Worm (Caenorhabditis elegans) whole organism, L1 larva: ENCODE measurements around the gene C34D10.5.

Experiments
- F16B12.6 ChIP-seq: fragments of 150-350 bp; optimal IDR thresholded peaks from 2 replicates; lab custom pipeline; 2014; ENCODE audit warnings: missing biosample characterization, missing genetic modification characterization
- Y116A8C.19 ChIP-seq: sonication (generic microtip); optimal IDR thresholded peaks from 2 replicates; lab custom pipeline; 2016; ENCODE audit warnings: missing compliant biosample characterization, missing genetic modification characterization, borderline replicate concordance
- aha-1 ChIP-seq: fragments of 150-350 bp; optimal IDR thresholded peaks from 2 replicates; lab custom pipeline; 2014; ENCODE audit warnings: missing biosample characterization, missing genetic modification characterization
- alr-1 ChIP-seq: fragments of 200-800 bp; sonication (Bioruptor generic); optimal IDR thresholded peaks from 2 replicates; lab custom pipeline; 2018; ENCODE audit warnings: borderline replicate concordance, mild to moderate bottlenecking, missing genetic modification characterization, missing compliant biosample characterization
- aly-2 ChIP-seq: fragments of 150-350 bp; optimal IDR thresholded peaks from 2 replicates; lab custom pipeline; 2014; ENCODE audit warnings: missing biosample characterization, missing genetic modification characterization
- ceh-63 ChIP-seq: fragments of 200-800 bp; sonication (Bioruptor generic); optimal IDR thresholded peaks from 2 replicates; lab custom pipeline; 2018; ENCODE audit warnings: mild to moderate bottlenecking, missing genetic modification characterization, missing compliant biosample characterization
- ceh-82 ChIP-seq, 3 experiments: fragments of 150-350 bp in 1 of 3; sonication (generic microtip) in 2 of 3; optimal IDR thresholded peaks; 2 replicates each; lab custom pipeline; 2014 to 2017; ENCODE audit warnings: missing biosample characterization in 3 of 3, missing genetic modification characterization in 3 of 3
- ceh-88 ChIP-seq: fragments of 200-800 bp; sonication (Bioruptor generic); IDR thresholded peaks from 2 replicates; pipeline ENCODE4 v1.3.6; 2022; ENCODE audit warnings: missing genetic modification characterization, missing compliant biosample characterization
- ceh-90 ChIP-seq: sonication (generic microtip); optimal IDR thresholded peaks from 2 replicates; lab custom pipeline; 2016; ENCODE audit warnings: missing genetic modification characterization, missing compliant biosample characterization
- dpl-1 ChIP-seq, 3 experiments: fragments of 150-350 bp in 2 of 3; sonication (generic microtip) in 1 of 3; optimal IDR thresholded peaks; 2 replicates each; lab custom pipeline; 2014 to 2017; ENCODE audit warnings: missing biosample characterization in 3 of 3, missing genetic modification characterization in 3 of 3, missing genetic modification reagents in 3 of 3
- efl-1 ChIP-seq, 4 experiments: fragments of 150-350 bp; optimal IDR thresholded peaks in 3 of 4; peaks in 1 of 4; 1 replicate in 1 of 4; 2 replicates in 3 of 4; lab custom pipeline; 2014; ENCODE audit warnings: missing biosample characterization in 2 of 4, missing genetic modification characterization in 2 of 4, missing genetic modification reagents in 2 of 4
- egl-13 ChIP-seq: sonication (generic microtip); optimal IDR thresholded peaks from 2 replicates; lab custom pipeline; 2016; ENCODE audit warnings: missing genotype, missing genetic modification reagents, missing genetic modification characterization, missing compliant biosample characterization
- elt-2 ChIP-seq: sonication (generic microtip); optimal IDR thresholded peaks from 2 replicates; lab custom pipeline; 2016; ENCODE audit warnings: missing genetic modification characterization, mild to moderate bottlenecking, inconsistent platforms, missing compliant biosample characterization, missing genetic modification reagents
- elt-3 ChIP-seq, 6 experiments: fragments of 150-350 bp in 1 of 6; sonication (generic microtip); optimal IDR thresholded peaks; 2 replicates each; lab custom pipeline; 2017 to 2018; ENCODE audit warnings: missing biosample characterization in 6 of 6, missing genetic modification characterization in 6 of 6, inconsistent platforms in 1 of 6
- fkh-10 ChIP-seq: sonication (generic microtip); optimal IDR thresholded peaks from 2 replicates; lab custom pipeline; 2017; ENCODE audit warnings: missing biosample characterization, missing genetic modification reagents, missing genetic modification characterization
- fkh-4 ChIP-seq: sonication (generic microtip); optimal IDR thresholded peaks from 2 replicates; lab custom pipeline; 2016; ENCODE audit warnings: missing compliant biosample characterization, missing genetic modification characterization, borderline replicate concordance
- fkh-8 ChIP-seq: sonication (generic microtip); optimal IDR thresholded peaks from 2 replicates; lab custom pipeline; 2016; ENCODE audit warnings: mild to moderate bottlenecking, missing genetic modification characterization, missing compliant biosample characterization
- fos-1 ChIP-seq: fragments of 150-350 bp; optimal IDR thresholded peaks from 2 replicates; lab custom pipeline; 2014; ENCODE audit warnings: missing biosample characterization, missing genetic modification characterization
- hlh-17 ChIP-seq: fragments of 200-800 bp; sonication (Bioruptor generic); optimal IDR thresholded peaks from 2 replicates; lab custom pipeline; 2018; ENCODE audit warnings: missing genetic modification characterization, mild to moderate bottlenecking, missing compliant biosample characterization, moderate library complexity, borderline replicate concordance
- isw-1 ChIP-seq: fragments of 200-800 bp; sonication (Bioruptor generic); IDR thresholded peaks from 2 replicates; pipeline ENCODE4 v1.3.6; 2022; ENCODE audit warnings: missing genetic modification characterization, missing compliant biosample characterization
- jun-1 ChIP-seq: fragments of 150-350 bp; optimal IDR thresholded peaks from 2 replicates; lab custom pipeline; 2014; ENCODE audit warnings: missing biosample characterization, missing genetic modification reagents, missing genetic modification characterization
- lin-15B ChIP-seq: fragments of 150-350 bp; sonication (generic microtip); optimal IDR thresholded peaks from 3 replicates; lab custom pipeline; 2014; ENCODE audit warnings: missing biosample characterization, missing genetic modification characterization
- lin-39 ChIP-seq: fragments of 150-350 bp; optimal IDR thresholded peaks from 2 replicates; lab custom pipeline; 2014; ENCODE audit warnings: missing biosample characterization, missing genetic modification reagents, missing genetic modification characterization
- lsy-2 ChIP-seq, 2 experiments: fragments of 150-350 bp; optimal IDR thresholded peaks; 2 replicates each; lab custom pipeline; 2014; ENCODE audit warnings: missing biosample characterization in 2 of 2, missing genetic modification characterization in 2 of 2
- mef-2 ChIP-seq: fragments of 150-350 bp; optimal IDR thresholded peaks from 2 replicates; lab custom pipeline; 2014; ENCODE audit warnings: missing biosample characterization, missing genetic modification characterization
- mep-1 ChIP-seq: fragments of 150-350 bp; optimal IDR thresholded peaks from 2 replicates; lab custom pipeline; 2014; ENCODE audit warnings: missing biosample characterization, missing genetic modification characterization
- nhr-11 ChIP-seq: fragments of 150-350 bp; optimal IDR thresholded peaks from 2 replicates; lab custom pipeline; 2014; ENCODE audit warnings: missing biosample characterization, missing genetic modification characterization
- nhr-12 ChIP-seq: sonication (generic microtip); optimal IDR thresholded peaks from 2 replicates; lab custom pipeline; 2017; ENCODE audit warnings: missing biosample characterization, missing genetic modification characterization
- nhr-19 ChIP-seq: fragments of 200-800 bp; sonication (Bioruptor generic); conservative IDR thresholded peaks from 2 replicates; pipeline ENCODE4 v1.3.6; 2022; ENCODE audit warnings: missing genetic modification characterization, missing compliant biosample characterization
- nhr-237 ChIP-seq: fragments of 150-350 bp; optimal IDR thresholded peaks from 2 replicates; lab custom pipeline; 2014; ENCODE audit warnings: missing biosample characterization, missing genetic modification characterization
- nhr-47 ChIP-seq: sonication (generic microtip); optimal IDR thresholded peaks from 2 replicates; lab custom pipeline; 2016; ENCODE audit warnings: mild to moderate bottlenecking, missing genetic modification characterization, moderate library complexity, missing compliant biosample characterization
- nhr-71 ChIP-seq: sonication (generic microtip); optimal IDR thresholded peaks from 2 replicates; lab custom pipeline; 2016; ENCODE audit warnings: mild to moderate bottlenecking, missing genetic modification characterization, moderate library complexity, missing compliant biosample characterization
- nhr-76 ChIP-seq: sonication (generic microtip); optimal IDR thresholded peaks from 2 replicates; lab custom pipeline; 2017; ENCODE audit warnings: missing biosample characterization, missing genetic modification characterization
- nhr-77 ChIP-seq: fragments of 150-350 bp; optimal IDR thresholded peaks from 2 replicates; lab custom pipeline; 2014; ENCODE audit warnings: missing biosample characterization, missing genetic modification characterization
- nhr-85 ChIP-seq: sonication (generic microtip); peaks from one replicate; lab custom pipeline; 2016; ENCODE audit warnings: missing genetic modification characterization, inconsistent platforms, missing compliant biosample characterization
- nhr-90 ChIP-seq: sonication (generic microtip); optimal IDR thresholded peaks from 2 replicates; lab custom pipeline; 2016; ENCODE audit warnings: mild to moderate bottlenecking, missing genetic modification characterization, missing compliant biosample characterization; ENCODE audit not compliant: poor library complexity
- pax-3 ChIP-seq: fragments of 200-800 bp; sonication (Bioruptor generic); optimal IDR thresholded peaks from 2 replicates; lab custom pipeline; 2018; ENCODE audit warnings: mild to moderate bottlenecking, missing genetic modification characterization, moderate library complexity, missing compliant biosample characterization
- pqm-1 ChIP-seq: sonication (generic microtip); optimal IDR thresholded peaks from 3 replicates; lab custom pipeline; 2017; ENCODE audit warnings: missing biosample characterization, missing genetic modification characterization
- snu-23 ChIP-seq: sonication (generic microtip); optimal IDR thresholded peaks from 2 replicates; lab custom pipeline; 2016; ENCODE audit warnings: missing genetic modification characterization, missing compliant biosample characterization
- swsn-7 ChIP-seq: sonication (generic microtip); optimal IDR thresholded peaks from 2 replicates; lab custom pipeline; 2016; ENCODE audit warnings: missing genetic modification characterization, missing compliant biosample characterization
- tbx-2 ChIP-seq: sonication (generic microtip); optimal IDR thresholded peaks from 2 replicates; lab custom pipeline; 2016; ENCODE audit warnings: missing genetic modification characterization, missing compliant biosample characterization
- unc-130 ChIP-seq: fragments of 150-350 bp; optimal IDR thresholded peaks from 2 replicates; lab custom pipeline; 2017; ENCODE audit warnings: missing biosample characterization, missing genetic modification characterization, inconsistent platforms
- unc-86 ChIP-seq: sonication (generic microtip); optimal IDR thresholded peaks from 2 replicates; lab custom pipeline; 2016; ENCODE audit warnings: missing genetic modification characterization, missing compliant biosample characterization
- xbp-1 ChIP-seq: sonication (generic microtip); optimal IDR thresholded peaks from 2 replicates; lab custom pipeline; 2016; ENCODE audit warnings: missing genetic modification characterization, missing compliant biosample characterization
- zip-4 ChIP-seq: fragments of 200-800 bp; sonication (Bioruptor generic); optimal IDR thresholded peaks from 2 replicates; lab custom pipeline; 2018; ENCODE audit warnings: mild to moderate bottlenecking, missing genetic modification characterization, moderate library complexity, missing compliant biosample characterization
- ztf-11 ChIP-seq, 2 experiments: sonication (generic microtip); optimal IDR thresholded peaks; 2 replicates each; lab custom pipeline; 2016 to 2017; ENCODE audit warnings: missing genetic modification characterization in 2 of 2, missing biosample characterization in 1 of 2, missing compliant biosample characterization in 1 of 2

C34D10.5 gene

ce11 chrX:8021609-8022008, 3.8 kb downstream of the C34D10.5 start (continued):
- TF ChIP-seq ceh-82 (tag; optimal IDR thresholded peaks at IDR 0.05; lab: Kevin White, UChicago) (peak; percentile 40 to 51 (median 50)), hlh-17 (GFP tag; lab: Kevin White, UChicago) (no peak), elt-2 (tag; lab: Kevin White, UChicago) (peak; percentile 39), efl-1 (optimal IDR thresholded peaks at IDR 0.05; lab: Kevin White, UChicago) (peak; percentile 31 to 45), efl-1 (GFP tag; optimal IDR thresholded peaks at IDR 0.05 in 1 of 2; lab: Kevin White, UChicago) (peak; percentile 49 to 94), ceh-88 (GFP tag; lab: Robert Waterston, UW) (peak; percentile 75), nhr-12 (tag; lab: Kevin White, UChicago) (no peak), nhr-19 (GFP tag; lab: Robert Waterston, UW) (peak; percentile 88), lsy-2 (tag; optimal IDR thresholded peaks at IDR 0.05; lab: Kevin White, UChicago) (peak; percentile 78 to 79), isw-1 (GFP tag; lab: Robert Waterston, UW) (peak; percentile 16; the same call in 1 of the 2 replicates), ztf-11 (tag; optimal IDR thresholded peaks at IDR 0.05; lab: Kevin White, UChicago) (peak in 1 of 2 experiments; percentile 62), fkh-10 (GFP tag; lab: Kevin White, UChicago) (peak; percentile 93), pqm-1 (tag; lab: Kevin White, UChicago) (no peak), lin-15B (tag; lab: Kevin White, UChicago) (no peak), mep-1 (tag; lab: Kevin White, UChicago) (peak; percentile 66), xbp-1 (peak; percentile 72), nhr-90 (tag; lab: Kevin White, UChicago) (peak; percentile 54), ceh-63 (no peak), lin-39 (tag; lab: Kevin White, UChicago) (peak; percentile 77), unc-130 (tag; lab: Kevin White, UChicago) (peak; percentile 74), mef-2 (no peak), fos-1 (tag; lab: Kevin White, UChicago) (peak; percentile 24), nhr-47 (peak; percentile 92), nhr-76 (no peak), egl-13 (tag; lab: Kevin White, UChicago) (peak; percentile 89), unc-86 (tag; lab: Kevin White, UChicago) (peak; percentile 88), jun-1 (tag; lab: Kevin White, UChicago) (peak; percentile 61), nhr-71 (tag; lab: Kevin White, UChicago) (peak; percentile 98), nhr-11 (peak; percentile 88), ceh-90 (tag; lab: Kevin White, UChicago) (peak; percentile 11), swsn-7 (tag; lab: Kevin White, UChicago) (peak; percentile 87), tbx-2 (tag; lab: Kevin White, UChicago) (peak; percentile 90), fkh-4 (tag; lab: Kevin White, UChicago) (peak; percentile 61), F16B12.6 (tag; lab: Kevin White, UChicago) (no peak), aha-1 (peak; percentile 61), nhr-85 (tag; lab: Kevin White, UChicago) (no peak), dpl-1 (GFP tag; optimal IDR thresholded peaks at IDR 0.05; lab: Kevin White, UChicago) (peak; percentile 3 to 42 (median 31)), snu-23 (GFP tag; lab: Kevin White, UChicago) (peak; percentile 87), elt-3 (tag; optimal IDR thresholded peaks at IDR 0.05; lab: Kevin White, UChicago) (no peak), zip-4 (GFP tag; lab: Kevin White, UChicago) (peak; percentile 2), pax-3 (tag; lab: Kevin White, UChicago) (peak; percentile 84), aly-2 (tag; lab: Kevin White, UChicago) (no peak), nhr-237 (tag; lab: Kevin White, UChicago) (no peak), alr-1 (no peak), Y116A8C.19 (no peak), fkh-8 (peak; percentile 99), nhr-77 (no peak)
